Fruit fly (Drosophila melanogaster): ENCODE measurements around the gene wake.

The wake gene

DNA sequence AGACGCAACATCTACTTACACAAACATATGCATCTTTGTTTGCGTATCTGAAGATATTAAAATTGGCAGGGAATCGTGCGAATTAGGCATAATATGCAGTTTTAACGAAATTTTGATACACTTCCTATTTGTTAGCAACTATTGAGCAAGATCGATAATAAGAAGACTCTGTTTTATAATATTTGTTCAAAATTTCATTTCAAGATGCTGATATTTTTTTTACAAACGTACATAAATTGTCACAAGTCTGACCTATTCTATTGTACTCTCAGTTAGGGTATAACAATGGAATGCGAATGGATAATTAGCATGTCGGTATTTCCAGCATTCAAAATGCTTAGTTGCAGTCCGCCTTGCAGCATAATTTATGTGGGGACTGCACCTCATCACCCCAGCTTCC, 88.2 kb downstream of the wake start:
- TF ChIP-seq cnc (optimal IDR thresholded peaks at IDR 0.05), result no peak
- no peak for TF ChIP-seq CG11617 (GFP tag; optimal IDR thresholded peaks at IDR 0.05)
- TF ChIP-seq Crg-1 (GFP tag; optimal IDR thresholded peaks at IDR 0.05), result no peak
- TF ChIP-seq CG33017 (tag; optimal IDR thresholded peaks at IDR 0.05), result no peak
- TF ChIP-seq Mnt (GFP tag; optimal IDR thresholded peaks at IDR 0.05), result no peak
- TF ChIP-seq CG5204 (GFP tag; optimal IDR thresholded peaks at IDR 0.05), result no peak
- TF ChIP-seq CG1620 (GFP tag; optimal IDR thresholded peaks at IDR 0.05), result no peak
- TF ChIP-seq bab1 (GFP tag; optimal IDR thresholded peaks at IDR 0.05), result no peak
- no peak for TF ChIP-seq CG12768 (GFP tag; optimal IDR thresholded peaks at IDR 0.05)
- no peak for TF ChIP-seq Hr96 (GFP tag; optimal IDR thresholded peaks at IDR 0.05)
- no peak for TF ChIP-seq kay (GFP tag; ENCODE audit: borderline replicate concordance)
- TF ChIP-seq toe (GFP tag; optimal IDR thresholded peaks at IDR 0.05), result no peak
- no peak for TF ChIP-seq CG7101 (tag; optimal IDR thresholded peaks at IDR 0.05)
- TF ChIP-seq cic (GFP tag; optimal IDR thresholded peaks at IDR 0.05), result no peak
- TF ChIP-seq pad (GFP tag; optimal IDR thresholded peaks at IDR 0.05), result no peak

dm6 chr3R:22732995-22733394, 93.4 kb downstream of the wake start:
- no peak for TF ChIP-seq pad (GFP tag; optimal IDR thresholded peaks at IDR 0.05)
- no peak for TF ChIP-seq CG7101 (tag; optimal IDR thresholded peaks at IDR 0.05)
- TF ChIP-seq CG11617 (GFP tag; optimal IDR thresholded peaks at IDR 0.05), result no peak
- no peak for TF ChIP-seq ovo (GFP tag; optimal IDR thresholded peaks at IDR 0.05)
- TF ChIP-seq CG5204 (GFP tag; optimal IDR thresholded peaks at IDR 0.05), result no peak
- TF ChIP-seq CG14711 (tag; optimal IDR thresholded peaks at IDR 0.05), result no peak
- TF ChIP-seq CG33017 (tag; optimal IDR thresholded peaks at IDR 0.05), result no peak
- no peak for TF ChIP-seq CG1620 (GFP tag; optimal IDR thresholded peaks at IDR 0.05)
- TF ChIP-seq Hr96 (GFP tag; optimal IDR thresholded peaks at IDR 0.05), result no peak
- TF ChIP-seq CG7045 (GFP tag; optimal IDR thresholded peaks at IDR 0.05), result no peak
- TF ChIP-seq cic (GFP tag; optimal IDR thresholded peaks at IDR 0.05), result no peak
- no peak for TF ChIP-seq Clk (GFP tag; optimal IDR thresholded peaks at IDR 0.05)
- TF ChIP-seq Mnt (GFP tag; optimal IDR thresholded peaks at IDR 0.05), result no peak
